Worm (Caenorhabditis elegans) whole organism, L3 larva: ENCODE measurements around the gene pcp-3.

Experiments
- ZK546.5 ChIP-seq: sonication (generic microtip); optimal IDR thresholded peaks from 2 replicates; lab custom pipeline; 2017; ENCODE audit warnings: missing biosample characterization, missing genetic modification characterization
- ama-1 ChIP-seq: fragments of 150-350 bp; optimal IDR thresholded peaks from 2 replicates; lab custom pipeline; 2018
- ceh-16 ChIP-seq: sonication (generic microtip); optimal IDR thresholded peaks from 2 replicates; lab custom pipeline; 2017; ENCODE audit warnings: missing biosample characterization, missing genetic modification characterization
- ceh-28 ChIP-seq: fragments of 150-350 bp; optimal IDR thresholded peaks from 2 replicates; lab custom pipeline; 2014; ENCODE audit warnings: missing biosample characterization, missing genetic modification reagents, missing genetic modification characterization
- daf-12 ChIP-seq: fragments of 150-350 bp; optimal IDR thresholded peaks from 2 replicates; lab custom pipeline; 2014; ENCODE audit warnings: missing biosample characterization, missing genetic modification reagents, missing genetic modification characterization
- egl-27 ChIP-seq: sonication (generic microtip); optimal IDR thresholded peaks from 4 replicates; lab custom pipeline; 2017; ENCODE audit warnings: missing biosample characterization, missing genetic modification reagents, missing genetic modification characterization
- egl-5 ChIP-seq: fragments of 150-350 bp; optimal IDR thresholded peaks from 2 replicates; lab custom pipeline; 2017; ENCODE audit warnings: missing biosample characterization, missing genetic modification reagents, missing genetic modification characterization, inconsistent platforms
- elt-1 ChIP-seq: fragments of 150-350 bp; optimal IDR thresholded peaks from 2 replicates; lab custom pipeline; 2014; ENCODE audit warnings: missing biosample characterization, missing genetic modification characterization
- elt-2 ChIP-seq: sonication (generic microtip); optimal IDR thresholded peaks from 2 replicates; lab custom pipeline; 2016; ENCODE audit warnings: missing genetic modification reagents, mild to moderate bottlenecking, missing genetic modification characterization, missing compliant biosample characterization
- elt-3 ChIP-seq, 3 experiments: fragments of 150-350 bp in 1 of 3; sonication (generic microtip) in 2 of 3; optimal IDR thresholded peaks; 2 replicates in 2 of 3; 4 replicates in 1 of 3; lab custom pipeline; 2014 to 2017; ENCODE audit warnings: missing biosample characterization in 3 of 3, missing genetic modification characterization in 3 of 3
- eor-1 ChIP-seq, 2 experiments: fragments of 150-350 bp; optimal IDR thresholded peaks; 2 replicates each; lab custom pipeline; 2014 to 2018; ENCODE audit warnings: missing biosample characterization in 2 of 2, missing genetic modification characterization in 2 of 2
- fkh-10 ChIP-seq: sonication (generic microtip); optimal IDR thresholded peaks from 2 replicates; lab custom pipeline; 2017; ENCODE audit warnings: missing biosample characterization, missing genetic modification reagents, missing genetic modification characterization
- hmg-11 ChIP-seq: sonication (generic microtip); optimal IDR thresholded peaks from 2 replicates; lab custom pipeline; 2016; ENCODE audit warnings: missing genetic modification characterization, missing compliant biosample characterization
- jun-1 ChIP-seq: fragments of 150-350 bp; optimal IDR thresholded peaks from 2 replicates; lab custom pipeline; 2014; ENCODE audit warnings: missing biosample characterization, missing genetic modification reagents, missing genetic modification characterization
- lin-15B ChIP-seq: fragments of 150-350 bp; optimal IDR thresholded peaks from 2 replicates; lab custom pipeline; 2014; ENCODE audit warnings: missing biosample characterization, missing genetic modification characterization
- lin-39 ChIP-seq: fragments of 150-350 bp; optimal IDR thresholded peaks from 2 replicates; lab custom pipeline; 2018; ENCODE audit warnings: missing biosample characterization, missing genetic modification reagents, missing genetic modification characterization
- lsy-12 ChIP-seq: sonication (generic microtip); optimal IDR thresholded peaks from 2 replicates; lab custom pipeline; 2016; ENCODE audit warnings: mild to moderate bottlenecking, missing genetic modification characterization, missing compliant biosample characterization
- mdl-1 ChIP-seq: fragments of 150-350 bp; optimal IDR thresholded peaks from 2 replicates; lab custom pipeline; 2014; ENCODE audit warnings: missing biosample characterization, missing genetic modification characterization
- mml-1 ChIP-seq: fragments of 150-350 bp; sonication (generic microtip); optimal IDR thresholded peaks from 3 replicates; lab custom pipeline; 2014; ENCODE audit warnings: missing biosample characterization, missing genetic modification characterization
- nfya-1 ChIP-seq: sonication (generic microtip); optimal IDR thresholded peaks from 2 replicates; lab custom pipeline; 2017; ENCODE audit warnings: missing genetic modification characterization, mild to moderate bottlenecking, missing compliant biosample characterization, antibody characterized with exemption, moderate library complexity; ENCODE audit not compliant: insufficient read depth
- nhr-11 ChIP-seq: fragments of 150-350 bp; optimal IDR thresholded peaks from 2 replicates; lab custom pipeline; 2014; ENCODE audit warnings: missing biosample characterization, missing genetic modification characterization
- nhr-12 ChIP-seq: fragments of 150-350 bp; optimal IDR thresholded peaks from 2 replicates; lab custom pipeline; 2014; ENCODE audit warnings: missing biosample characterization, missing genetic modification characterization
- nhr-23 ChIP-seq: fragments of 150-350 bp; optimal IDR thresholded peaks from 2 replicates; lab custom pipeline; 2014; ENCODE audit warnings: missing biosample characterization, missing genetic modification reagents, missing genetic modification characterization
- nhr-25 ChIP-seq: sonication (generic microtip); optimal IDR thresholded peaks from 2 replicates; lab custom pipeline; 2017; ENCODE audit warnings: missing biosample characterization, missing genetic modification characterization
- nhr-28 ChIP-seq: fragments of 150-350 bp; optimal IDR thresholded peaks from 2 replicates; lab custom pipeline; 2014; ENCODE audit warnings: missing biosample characterization, missing genetic modification characterization
- nhr-43 ChIP-seq: sonication (generic microtip); optimal IDR thresholded peaks from 2 replicates; lab custom pipeline; 2016; ENCODE audit warnings: mild to moderate bottlenecking, missing genetic modification characterization, missing compliant biosample characterization; ENCODE audit not compliant: poor library complexity, severe bottlenecking
- nhr-67 ChIP-seq: fragments of 150-350 bp; optimal IDR thresholded peaks from 2 replicates; lab custom pipeline; 2014; ENCODE audit warnings: missing biosample characterization, missing genetic modification characterization
- nhr-76 ChIP-seq: fragments of 150-350 bp; sonication (generic microtip); optimal IDR thresholded peaks from 5 replicates; lab custom pipeline; 2014; ENCODE audit warnings: missing biosample characterization, missing genetic modification characterization
- nhr-77 ChIP-seq: fragments of 150-350 bp; optimal IDR thresholded peaks from 2 replicates; lab custom pipeline; 2014; ENCODE audit warnings: missing biosample characterization, missing genetic modification characterization
- pha-4 ChIP-seq: fragments of 150-350 bp; optimal IDR thresholded peaks from 2 replicates; lab custom pipeline; 2014; ENCODE audit warnings: missing biosample characterization, missing genetic modification reagents, missing genetic modification characterization
- pqm-1 ChIP-seq: fragments of 150-350 bp; optimal IDR thresholded peaks from 2 replicates; lab custom pipeline; 2017; ENCODE audit warnings: missing biosample characterization, missing genetic modification characterization, inconsistent platforms
- skn-1 ChIP-seq: fragments of 150-350 bp; optimal IDR thresholded peaks from 2 replicates; lab custom pipeline; 2014; ENCODE audit warnings: missing biosample characterization, missing genetic modification characterization
- snpc-4 ChIP-seq: fragments of 150-350 bp; optimal IDR thresholded peaks from 2 replicates; lab custom pipeline; 2014; ENCODE audit warnings: missing biosample characterization, missing genetic modification characterization
- tbx-2 ChIP-seq: sonication (generic microtip); optimal IDR thresholded peaks from 2 replicates; lab custom pipeline; 2016; ENCODE audit warnings: mild to moderate bottlenecking, missing genetic modification characterization, missing compliant biosample characterization
- unc-39 ChIP-seq: sonication (generic microtip); optimal IDR thresholded peaks from 4 replicates; lab custom pipeline; 2017; ENCODE audit warnings: missing biosample characterization, missing genetic modification characterization
- unc-62 ChIP-seq: fragments of 150-350 bp; sonication (generic microtip); optimal IDR thresholded peaks from 4 replicates; lab custom pipeline; 2014; ENCODE audit warnings: missing biosample characterization, missing genetic modification reagents, missing genetic modification characterization
- zag-1 ChIP-seq: fragments of 150-350 bp; optimal IDR thresholded peaks from 2 replicates; lab custom pipeline; 2014; ENCODE audit warnings: missing biosample characterization, missing genetic modification characterization
- ztf-4 ChIP-seq: fragments of 150-350 bp; optimal IDR thresholded peaks from 2 replicates; lab custom pipeline; 2014; ENCODE audit warnings: missing biosample characterization, missing genetic modification characterization

Gene pcp-3

DNA sequence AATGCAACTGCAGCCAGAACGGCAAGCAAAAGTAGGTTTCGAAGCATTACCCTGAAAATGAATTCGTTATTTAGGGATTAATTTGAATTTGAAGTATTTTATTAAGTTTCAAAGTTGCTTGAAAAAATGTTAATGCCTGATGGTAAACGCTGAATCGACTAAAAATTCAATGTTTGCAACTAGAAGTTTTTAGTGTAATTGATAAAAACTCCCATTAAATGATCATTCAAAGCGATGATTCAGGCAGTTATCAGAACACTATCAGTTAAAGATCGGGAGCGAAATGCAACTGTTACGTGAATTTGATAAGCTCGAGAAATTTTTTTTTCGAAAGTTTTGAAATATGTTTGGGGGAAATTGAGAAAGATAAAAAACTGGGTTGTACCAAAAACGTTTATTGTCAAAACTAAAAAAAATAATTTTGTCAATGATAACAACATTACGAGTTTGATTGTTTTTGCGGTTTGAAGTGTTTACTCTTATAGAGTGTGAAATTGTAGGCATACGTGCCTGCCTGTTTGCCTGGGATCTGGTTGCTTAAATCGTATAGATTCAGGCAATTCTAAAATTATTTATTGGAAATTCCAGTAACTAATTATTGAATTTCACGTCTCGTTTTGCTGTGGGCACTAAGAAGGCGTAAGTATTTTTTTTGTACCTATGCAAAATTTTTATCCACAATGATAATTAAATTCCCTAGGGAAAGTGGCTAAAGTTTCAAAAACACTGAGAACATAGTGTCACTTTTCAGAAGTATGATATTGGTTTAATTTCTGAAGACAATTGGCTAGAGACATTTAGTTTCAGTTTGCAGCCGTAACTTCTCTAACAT is at the start of gene pcp-3:
Gene pcp-3 (minus strand): TSS at position 51 of the 832 bp plus-strand sequence.
- TF ChIP-seq hmg-11 (tag; lab: Kevin White, UChicago), result no peak
- no peak for TF ChIP-seq elt-1 (tag; lab: Kevin White, UChicago)
- TF ChIP-seq elt-2 (tag; lab: Kevin White, UChicago), result peak; percentile 92
- no peak for TF ChIP-seq tbx-2
- peak; percentile 18 for TF ChIP-seq pha-4 (tag; lab: Kevin White, UChicago)
- TF ChIP-seq jun-1 (tag; lab: Kevin White, UChicago), result peak; percentile 12
- peak; percentile 70 for TF ChIP-seq pqm-1 (tag; lab: Kevin White, UChicago)
- no peak for TF ChIP-seq ZK546.5 (tag; lab: Kevin White, UChicago)
- no peak for TF ChIP-seq egl-27 (tag; lab: Kevin White, UChicago)

DNA sequence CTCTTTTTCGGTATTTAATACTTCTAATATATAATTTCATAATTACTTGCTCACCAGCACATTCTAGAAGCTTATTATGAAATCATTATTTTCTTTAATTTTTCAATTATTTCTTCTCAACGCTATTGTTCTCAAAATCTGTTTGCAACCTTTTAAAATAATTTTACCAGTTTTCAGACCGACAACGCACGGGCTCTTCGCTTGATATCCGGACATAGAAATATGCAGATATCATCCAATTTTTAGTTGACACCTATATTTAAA is 41.1 kb upstream of the pcp-3 start, which contains the start of gene wnk-1:
Gene wnk-1 (plus strand): TSS at position 165 of the 264 bp plus-strand sequence.
- TF ChIP-seq unc-62 (GFP tag; lab: Kevin White, UChicago) (no peak), snpc-4 (no peak), ZK546.5 (tag; lab: Kevin White, UChicago) (no peak), nhr-28 (tag; lab: Kevin White, UChicago) (no peak), ztf-4 (no peak), elt-2 (tag; lab: Kevin White, UChicago) (no peak), nfya-1 (tag; lab: Kevin White, UChicago) (no peak), fkh-10 (GFP tag; lab: Kevin White, UChicago) (no peak)

DNA sequence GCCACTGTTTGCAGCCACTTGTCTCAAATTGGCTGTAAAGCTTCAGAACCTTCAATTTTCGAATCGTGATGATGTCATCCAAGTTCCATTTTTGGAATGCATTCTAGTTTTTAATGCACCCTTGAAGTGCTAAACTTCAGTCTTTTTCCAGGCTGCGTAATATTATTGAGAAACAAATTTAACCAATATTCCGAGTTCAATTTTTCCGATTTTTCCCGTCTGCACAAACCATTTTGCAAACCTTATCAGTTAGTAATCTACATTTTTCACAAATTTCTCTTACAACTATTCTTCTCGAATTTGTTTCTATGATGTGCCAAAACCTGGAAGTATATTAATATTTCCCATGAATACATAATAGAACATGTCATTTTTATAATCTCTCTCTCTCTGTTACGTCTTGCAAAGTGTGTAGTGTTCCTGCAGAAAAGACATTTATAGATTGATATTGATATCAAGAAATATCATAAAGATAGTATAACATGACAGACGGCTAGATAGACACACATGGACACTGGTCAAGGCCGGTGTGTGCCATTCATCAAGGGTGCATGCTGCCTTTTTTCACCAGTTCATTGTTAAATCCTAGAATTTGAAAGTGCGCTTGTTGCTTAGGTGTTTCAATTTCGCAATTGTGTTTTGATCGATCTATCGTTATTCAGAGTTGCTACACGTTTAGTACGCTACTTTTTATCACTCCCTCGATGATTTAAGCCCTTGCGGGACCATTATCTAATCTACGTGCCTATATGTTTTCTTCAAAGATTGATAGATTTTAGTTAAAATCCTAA is 40.5 kb upstream of the pcp-3 start:
- TF ChIP-seq tbx-2 (no peak), ama-1 (lab: Kevin White, UChicago) (peak; percentile 53), elt-2 (tag; lab: Kevin White, UChicago) (peak; percentile 7)

DNA sequence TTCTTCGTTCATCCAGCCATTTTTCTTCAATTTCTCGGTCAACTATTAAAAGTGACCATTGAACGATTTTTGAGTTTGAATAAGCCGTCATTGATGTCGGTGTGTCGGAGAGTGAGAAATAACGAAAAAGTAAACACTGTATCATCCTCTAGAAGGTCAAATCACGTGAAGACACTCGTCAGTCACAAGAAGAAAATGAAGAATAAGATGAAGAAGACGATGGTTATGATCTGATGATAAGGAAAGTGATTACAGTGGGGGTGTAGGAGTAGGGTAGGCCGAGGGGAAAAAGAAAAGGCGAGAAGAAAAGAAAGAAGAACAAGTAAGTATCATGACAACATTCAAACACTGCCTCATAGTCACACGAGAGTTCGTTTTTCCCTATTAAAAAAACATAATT is 39.3 kb upstream of the pcp-3 start:
- no peak for TF ChIP-seq nhr-67 (tag; lab: Kevin White, UChicago)
- peak; percentile 96 for TF ChIP-seq pha-4 (tag; lab: Kevin White, UChicago)
- no peak for TF ChIP-seq daf-12 (tag; lab: Kevin White, UChicago)
- peak; percentile 38 for TF ChIP-seq nhr-43 (tag; lab: Kevin White, UChicago)
- TF ChIP-seq nfya-1 (tag; lab: Kevin White, UChicago), result peak; percentile 47
- TF ChIP-seq elt-1 (tag; lab: Kevin White, UChicago), result peak; percentile 49
- no peak for TF ChIP-seq mdl-1 (tag; lab: Kevin White, UChicago)
- no peak for TF ChIP-seq lin-15B (tag; lab: Kevin White, UChicago)
- peak; percentile 73 for TF ChIP-seq pqm-1 (tag; lab: Kevin White, UChicago)
- TF ChIP-seq ceh-16 (tag; lab: Kevin White, UChicago), result no peak
- TF ChIP-seq nhr-12 (tag; lab: Kevin White, UChicago), result no peak
- TF ChIP-seq nhr-23 (tag; lab: Kevin White, UChicago), result peak; percentile 90
- peak; percentile 3 to 81 (median 52) for TF ChIP-seq elt-3 (tag; optimal IDR thresholded peaks at IDR 0.05; lab: Kevin White, UChicago)
- TF ChIP-seq skn-1 (tag; lab: Kevin White, UChicago), result peak; percentile 41
- TF ChIP-seq nhr-25 (tag; lab: Kevin White, UChicago), result peak; percentile 79
- no peak for TF ChIP-seq eor-1 (tag; optimal IDR thresholded peaks at IDR 0.05; lab: Kevin White, UChicago)
- no peak for TF ChIP-seq ZK546.5 (tag; lab: Kevin White, UChicago)
- TF ChIP-seq jun-1 (tag; lab: Kevin White, UChicago), result peak; percentile 76
- peak; percentile 79 for TF ChIP-seq elt-2 (tag; lab: Kevin White, UChicago)

DNA sequence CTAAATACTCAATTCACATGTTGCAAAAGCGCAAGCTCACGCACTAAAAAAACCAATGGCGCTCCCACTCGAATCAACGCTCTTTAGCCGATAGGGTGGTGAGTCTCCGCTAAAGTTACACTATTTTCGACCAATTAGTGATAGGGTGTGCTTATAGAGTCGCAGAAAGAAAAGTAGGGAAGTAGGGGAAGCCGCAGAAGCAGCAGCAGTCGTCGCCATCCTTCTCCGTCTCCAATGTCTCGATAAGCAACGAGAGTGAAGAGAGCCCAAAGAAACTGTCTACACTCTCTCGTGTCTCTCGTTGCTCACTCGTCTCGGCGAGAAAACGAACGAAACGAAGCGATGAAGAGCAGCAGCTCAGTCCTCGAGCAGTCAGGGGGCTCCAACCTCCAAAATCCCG is 37.9 kb upstream of the pcp-3 start:
- TF ChIP-seq lin-39 (peak; percentile 49), nhr-23 (tag; lab: Kevin White, UChicago) (no peak), nhr-76 (tag; lab: Kevin White, UChicago) (no peak), mml-1 (no peak), egl-27 (tag; lab: Kevin White, UChicago) (peak; percentile 39), nhr-11 (tag; lab: Kevin White, UChicago) (no peak), jun-1 (tag; lab: Kevin White, UChicago) (peak; percentile 72), fkh-10 (GFP tag; lab: Kevin White, UChicago) (peak; percentile 66), unc-39 (no peak), elt-2 (tag; lab: Kevin White, UChicago) (peak; percentile 62), lsy-12 (tag; lab: Kevin White, UChicago) (no peak), pha-4 (tag; lab: Kevin White, UChicago) (peak; percentile 77), nhr-77 (no peak), ceh-28 (peak; percentile 25), ZK546.5 (tag; lab: Kevin White, UChicago) (no peak), hmg-11 (tag; lab: Kevin White, UChicago) (peak; percentile 84), lin-15B (tag; lab: Kevin White, UChicago) (peak; percentile 44), unc-62 (GFP tag; lab: Kevin White, UChicago) (peak; percentile 42), elt-1 (tag; lab: Kevin White, UChicago) (no peak), zag-1 (tag; lab: Kevin White, UChicago) (no peak), ama-1 (lab: Kevin White, UChicago) (peak; percentile 29), pqm-1 (tag; lab: Kevin White, UChicago) (peak; percentile 71), egl-5 (tag; lab: Kevin White, UChicago) (no peak), nhr-43 (tag; lab: Kevin White, UChicago) (peak; percentile 29)
